Worm (Caenorhabditis elegans): Measurements from ENCODE around the gene clec-1.

- TF ChIP-seq F52B5.7 (tag; optimal IDR thresholded peaks at IDR 0.05) (no peak), F37B4.10 (GFP tag; IDR thresholded peaks at IDR 0.05) (no peak), ceh-58 (GFP tag; IDR thresholded peaks at IDR 0.05) (no peak), F57A8.1 (GFP tag; optimal IDR thresholded peaks at IDR 0.05) (no peak), him-1 (tag; optimal IDR thresholded peaks at IDR 0.05) (no peak), C17E4.6 (GFP tag; IDR thresholded peaks at IDR 0.05) (no peak), ama-1 (optimal IDR thresholded peaks at IDR 0.05) (no peak), ama-1 (GFP tag; optimal IDR thresholded peaks at IDR 0.05) (no peak), hmg-20 (GFP tag; IDR thresholded peaks at IDR 0.05) (no peak), pha-4 (tag; optimal IDR thresholded peaks at IDR 0.05) (no peak), ztf-25 (GFP tag; IDR thresholded peaks at IDR 0.05) (no peak), pbrm-1 (GFP tag; IDR thresholded peaks at IDR 0.05) (no peak), Y53G8AR.9 (GFP tag; conservative IDR thresholded peaks at IDR 0.05) (no peak)
Measured at ce11 chrV:5672270-5672669, 27.7 kb upstream of the clec-1 start.

Measured in whole organism, young adult.